Worm (Caenorhabditis elegans): ENCODE data around the gene melo-1.

Gene melo-1

DNA sequence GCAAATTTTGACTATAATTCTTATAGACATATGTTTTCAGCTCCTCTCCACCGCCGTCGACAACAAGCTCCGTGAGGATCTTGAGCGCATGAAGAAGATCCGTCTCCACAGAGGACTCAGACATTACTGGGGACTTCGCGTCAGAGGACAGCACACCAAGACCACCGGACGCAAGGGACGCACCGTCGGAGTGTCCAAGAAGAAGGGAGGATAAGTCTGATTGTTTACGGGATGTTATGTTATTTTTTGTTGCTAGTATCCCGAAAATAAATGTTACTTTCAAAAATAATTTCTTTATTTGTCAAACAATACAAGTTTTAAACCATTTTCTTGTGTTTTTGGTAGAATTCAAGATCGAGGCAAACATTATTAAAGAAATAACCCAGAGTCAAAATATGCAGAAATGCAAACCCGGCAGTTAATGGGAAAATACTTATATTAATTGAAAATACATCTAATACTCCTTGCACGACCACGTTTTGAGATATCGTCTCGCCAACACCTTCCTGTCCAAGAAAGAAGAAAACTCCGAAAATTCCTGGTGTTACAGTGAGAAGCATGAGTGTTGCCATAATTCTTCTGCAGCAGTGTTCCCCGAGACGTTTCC lies 39.4 kb downstream of the melo-1 start:
- TF ChIP-seq ztf-4 (tag; optimal IDR thresholded peaks at IDR 0.05) (no peak), blmp-1 (tag; optimal IDR thresholded peaks at IDR 0.05; ENCODE audit: insufficient read depth) (no peak), snpc-4 (tag; optimal IDR thresholded peaks at IDR 0.05) (no peak), nhr-25 (tag; optimal IDR thresholded peaks at IDR 0.05) (no peak), ztf-11 (tag; optimal IDR thresholded peaks at IDR 0.05) (no peak), sma-3 (GFP tag; optimal IDR thresholded peaks at IDR 0.05) (no peak), aly-2 (tag; optimal IDR thresholded peaks at IDR 0.05) (no peak), nhr-237 (tag; optimal IDR thresholded peaks at IDR 0.05) (no peak), ztf-1 (GFP tag; conservative IDR thresholded peaks at IDR 0.05) (no peak), nhr-23 (tag; optimal IDR thresholded peaks at IDR 0.05) (no peak), F13H6.1 (tag; optimal IDR thresholded peaks at IDR 0.05) (no peak), ceh-82 (tag; optimal IDR thresholded peaks at IDR 0.05) (no peak), ZK546.5 (tag; optimal IDR thresholded peaks at IDR 0.05) (no peak), unc-55 (GFP tag; optimal IDR thresholded peaks at IDR 0.05) (no peak), skn-1 (tag; optimal IDR thresholded peaks at IDR 0.05) (no peak), egl-27 (tag; optimal IDR thresholded peaks at IDR 0.05) (no peak), mdl-1 (tag; optimal IDR thresholded peaks at IDR 0.05) (no peak), nhr-129 (tag; optimal IDR thresholded peaks at IDR 0.05) (no peak), ceh-16 (tag; optimal IDR thresholded peaks at IDR 0.05) (no peak)

DNA sequence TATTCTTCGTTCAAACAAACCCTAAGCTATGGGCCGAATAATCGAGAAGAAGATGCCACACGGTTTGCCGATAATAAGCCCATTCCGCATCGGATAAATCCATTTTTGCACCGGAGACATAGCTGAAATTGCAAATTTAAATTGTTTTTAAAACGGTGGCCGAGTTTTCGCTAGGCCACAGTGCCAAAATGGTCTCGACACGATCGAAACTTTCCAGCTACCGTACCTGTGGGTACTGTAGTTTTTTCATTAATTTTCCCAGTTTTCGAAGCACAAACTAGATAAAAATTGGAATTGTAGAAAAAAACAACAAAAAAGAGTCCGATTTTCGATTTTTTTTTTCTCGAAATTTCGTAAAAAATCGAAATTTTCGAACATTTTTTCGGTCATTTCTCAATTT lies 41.4 kb downstream of the melo-1 start:
- TF ChIP-seq crh-2 (tag; optimal IDR thresholded peaks at IDR 0.05) = no peak
- TF ChIP-seq F13H6.1 (tag; optimal IDR thresholded peaks at IDR 0.05) = no peak
- TF ChIP-seq mdl-1 (tag; optimal IDR thresholded peaks at IDR 0.05) = no peak
- no peak for TF ChIP-seq ztf-1 (GFP tag; conservative IDR thresholded peaks at IDR 0.05)
- TF ChIP-seq nhr-77 (tag; optimal IDR thresholded peaks at IDR 0.05) = no peak
- TF ChIP-seq skn-1 (tag; optimal IDR thresholded peaks at IDR 0.05) = no peak

DNA sequence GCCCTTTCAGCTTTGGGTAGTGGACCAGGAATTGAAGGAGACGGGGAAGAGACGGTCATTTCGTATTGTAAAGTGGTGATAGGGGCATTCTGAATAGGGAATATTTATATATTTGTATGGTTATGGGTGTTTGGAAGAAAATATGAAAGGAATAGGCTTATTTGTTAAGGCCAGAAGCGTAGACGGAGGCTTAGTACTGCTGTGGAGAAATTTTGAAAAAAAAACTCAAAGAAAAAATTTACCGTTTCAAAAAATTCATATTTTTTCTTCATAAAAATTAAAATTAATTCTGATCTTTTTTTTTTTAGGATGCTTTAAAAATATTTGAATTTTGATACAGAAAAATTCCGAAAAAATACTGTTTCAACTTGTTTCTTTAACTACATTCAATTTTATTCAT lies 42.2 kb downstream of the melo-1 start, which contains the start of gene hhat-2:
Gene hhat-2 (minus strand): TSS at position 101 of the 400 bp plus-strand sequence.
- TF ChIP-seq nhr-23 (tag; optimal IDR thresholded peaks at IDR 0.05) (no peak), zag-1 (tag; optimal IDR thresholded peaks at IDR 0.05) (no peak), ztf-1 (GFP tag; conservative IDR thresholded peaks at IDR 0.05) (no peak), aly-2 (tag; optimal IDR thresholded peaks at IDR 0.05) (no peak), lin-39 (tag; optimal IDR thresholded peaks at IDR 0.05) (no peak), ztf-4 (tag; optimal IDR thresholded peaks at IDR 0.05) (no peak), mbf-1 (tag; optimal IDR thresholded peaks at IDR 0.05) (no peak), nhr-10 (tag; optimal IDR thresholded peaks at IDR 0.05) (no peak), blmp-1 (tag; optimal IDR thresholded peaks at IDR 0.05; ENCODE audit: insufficient read depth) (no peak), sem-4 (tag; optimal IDR thresholded peaks at IDR 0.05) (no peak), nhr-77 (tag; optimal IDR thresholded peaks at IDR 0.05) (no peak), unc-55 (GFP tag; optimal IDR thresholded peaks at IDR 0.05) (no peak)

DNA sequence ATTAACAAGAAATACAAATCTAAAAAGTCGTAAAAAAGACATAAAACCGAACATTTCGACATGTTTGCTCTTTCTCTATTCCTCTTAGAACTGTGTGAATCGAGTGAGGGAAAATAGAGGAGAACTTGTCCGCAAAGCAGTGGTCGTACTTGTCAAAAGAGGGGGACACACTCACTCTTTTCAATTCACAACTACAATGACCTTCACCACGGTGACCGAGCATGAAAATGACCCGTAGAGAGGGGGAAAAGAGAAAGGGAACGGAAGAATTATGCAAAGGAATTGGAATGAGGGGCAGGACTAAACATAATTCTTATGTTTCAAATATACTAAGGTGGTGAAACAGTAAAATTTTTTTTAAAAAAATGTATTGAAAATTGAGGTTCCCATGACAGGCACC lies 46.7 kb downstream of the melo-1 start:
- TF ChIP-seq fos-1 (tag; optimal IDR thresholded peaks at IDR 0.05) (peak; percentile 32), egl-27 (tag; optimal IDR thresholded peaks at IDR 0.05) (no peak), nhr-129 (tag; optimal IDR thresholded peaks at IDR 0.05) (peak; percentile 60)

DNA sequence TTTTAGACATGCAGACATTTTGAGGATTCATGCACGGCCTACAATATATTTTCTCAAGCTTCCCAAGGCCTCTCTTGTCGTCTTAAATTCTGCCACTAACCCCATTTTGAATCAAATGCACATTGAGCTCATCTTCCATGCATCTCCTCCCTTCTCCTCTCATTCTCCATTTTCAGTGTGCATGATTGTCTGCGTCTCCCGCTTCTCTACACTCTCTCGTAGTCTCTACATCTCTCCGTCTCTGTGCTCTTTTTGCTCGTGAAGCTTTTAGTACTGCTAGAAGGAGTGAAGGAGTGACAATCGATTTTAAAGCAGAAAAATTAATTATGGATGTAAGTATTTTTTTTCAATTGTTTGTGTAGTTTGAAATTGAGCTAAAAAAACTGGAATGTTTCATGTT lies 50.1 kb downstream of the melo-1 start, which contains the start of gene Y57G11C.22:
Gene Y57G11C.22 (plus strand): TSS at position 327 of the 400 bp plus-strand sequence.
- TF ChIP-seq fos-1 (tag; optimal IDR thresholded peaks at IDR 0.05) (no peak), unc-62 (GFP tag; optimal IDR thresholded peaks at IDR 0.05) (no peak), ceh-16 (tag; optimal IDR thresholded peaks at IDR 0.05) (no peak), nhr-11 (tag; optimal IDR thresholded peaks at IDR 0.05) (no peak), zag-1 (tag; optimal IDR thresholded peaks at IDR 0.05) (no peak), snpc-4 (tag; optimal IDR thresholded peaks at IDR 0.05) (no peak), nhr-12 (tag; optimal IDR thresholded peaks at IDR 0.05) (no peak), nhr-6 (tag; optimal IDR thresholded peaks at IDR 0.05) (no peak), R02D3.7 (tag; optimal IDR thresholded peaks at IDR 0.05) (no peak), Y55F3AM.14 (GFP tag; optimal IDR thresholded peaks at IDR 0.05) (no peak), alr-1 (tag; optimal IDR thresholded peaks at IDR 0.05) (no peak), unc-55 (GFP tag; optimal IDR thresholded peaks at IDR 0.05) (peak; percentile 58), nhr-129 (tag; optimal IDR thresholded peaks at IDR 0.05) (peak; percentile 72), nhr-21 (tag; optimal IDR thresholded peaks at IDR 0.05) (no peak), nhr-10 (tag; optimal IDR thresholded peaks at IDR 0.05) (no peak), unc-39 (tag; optimal IDR thresholded peaks at IDR 0.05) (no peak), blmp-1 (tag; optimal IDR thresholded peaks at IDR 0.05; ENCODE audit: insufficient read depth) (no peak), ztf-4 (tag; optimal IDR thresholded peaks at IDR 0.05) (no peak), lin-11 (tag; optimal IDR thresholded peaks at IDR 0.05) (no peak), lin-13 (GFP tag; optimal IDR thresholded peaks at IDR 0.05) (peak; percentile 7), elt-3 (tag; optimal IDR thresholded peaks at IDR 0.05) (no peak), ama-1 (optimal IDR thresholded peaks at IDR 0.05) (no peak), dmd-4 (tag; optimal IDR thresholded peaks at IDR 0.05) (no peak), crh-2 (tag; optimal IDR thresholded peaks at IDR 0.05) (peak; percentile 42), mab-5 (tag; optimal IDR thresholded peaks at IDR 0.05) (peak; percentile 43), ztf-11 (tag; optimal IDR thresholded peaks at IDR 0.05) (no peak), egl-27 (tag; optimal IDR thresholded peaks at IDR 0.05) (no peak), ztf-1 (GFP tag; conservative IDR thresholded peaks at IDR 0.05) (no peak), sem-4 (tag; optimal IDR thresholded peaks at IDR 0.05) (no peak), peb-1 (tag; optimal IDR thresholded peaks at IDR 0.05) (no peak), mbf-1 (tag; optimal IDR thresholded peaks at IDR 0.05) (no peak)

Measured in whole organism, L2 larva.